Worm (Caenorhabditis elegans): ENCODE measurements around the gene msi-1.

DNA sequence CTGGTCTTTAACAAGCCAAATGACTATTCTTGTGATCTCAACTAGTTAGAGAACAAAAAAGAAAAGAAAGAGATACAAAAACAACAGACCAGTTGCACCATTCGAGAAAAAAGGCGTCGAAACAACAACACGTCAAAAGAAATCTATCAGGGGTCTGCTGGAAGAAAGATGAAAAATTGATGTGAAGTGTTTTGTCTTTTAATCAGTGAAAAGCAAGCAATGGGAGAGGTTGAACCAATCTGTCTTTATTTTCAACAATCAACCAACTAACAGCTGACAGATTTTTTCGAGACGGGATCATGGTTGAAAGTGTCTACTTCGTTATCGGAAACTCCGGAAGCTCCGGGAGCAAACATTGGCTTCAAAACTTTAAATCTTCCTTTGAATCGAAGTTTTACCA, 18.3 kb upstream of the msi-1 start:
- no peak for TF ChIP-seq snpc-4 (tag; optimal IDR thresholded peaks at IDR 0.05)
- TF ChIP-seq nhr-237 (tag; optimal IDR thresholded peaks at IDR 0.05), result no peak
- no peak for TF ChIP-seq blmp-1 (tag; optimal IDR thresholded peaks at IDR 0.05)
- no peak for TF ChIP-seq elt-3 (tag; optimal IDR thresholded peaks at IDR 0.05)

All from whole organism, mixed stage, embryonic.